Fruit fly (Drosophila melanogaster) whole organism, embryonic: ENCODE data around the gene dpr3.

Experiments used
- Bdp1 ChIP-seq: fragments of 200-800 bp; sonication (Bioruptor generic); optimal IDR thresholded peaks from 3 replicates; lab custom pipeline; 2016; ENCODE audit warnings: missing biosample characterization, missing genetic modification characterization
- BtbVII ChIP-seq: fragments of 200-800 bp; sonication (Bioruptor generic); optimal IDR thresholded peaks from 3 replicates; lab custom pipeline; 2017; ENCODE audit warnings: missing biosample characterization, mild to moderate bottlenecking, missing genetic modification characterization
- CG11085 ChIP-seq: fragments of 200-800 bp; sonication (Bioruptor generic); IDR thresholded peaks from 2 replicates; pipeline ENCODE4 v1.3.6; 2022; ENCODE audit warnings: missing biosample characterization, missing genetic modification characterization
- CG12155 ChIP-seq: fragments of 200-800 bp; sonication (Bioruptor generic); optimal IDR thresholded peaks from 3 replicates; lab custom pipeline; 2016; ENCODE audit warnings: missing biosample characterization, missing genetic modification characterization
- CG12391 ChIP-seq: fragments of 200-800 bp; sonication (Bioruptor generic); optimal IDR thresholded peaks from 3 replicates; lab custom pipeline; 2018; ENCODE audit warnings: missing biosample characterization, mild to moderate bottlenecking, missing genetic modification characterization, moderate library complexity
- CG12659 ChIP-seq: fragments of 200-800 bp; sonication (Bioruptor generic); optimal IDR thresholded peaks from 3 replicates; lab custom pipeline; 2017; ENCODE audit warnings: mild to moderate bottlenecking, missing biosample characterization, missing genetic modification reagents, missing genetic modification characterization
- CG14710 ChIP-seq: fragments of 200-800 bp; sonication (Bioruptor generic); optimal IDR thresholded peaks from 3 replicates; lab custom pipeline; 2019; ENCODE audit warnings: missing biosample characterization, mild to moderate bottlenecking, missing genetic modification characterization, moderate library complexity
- CG15479 ChIP-seq: fragments of 200-800 bp; sonication (Bioruptor generic); optimal IDR thresholded peaks from 3 replicates; lab custom pipeline; 2019; ENCODE audit warnings: missing biosample characterization, mild to moderate bottlenecking, missing genetic modification characterization, moderate library complexity
- CG1603 ChIP-seq: fragments of 200-800 bp; sonication (Bioruptor generic); optimal IDR thresholded peaks from 2 replicates; lab custom pipeline; 2019; ENCODE audit warnings: missing biosample characterization, mild to moderate bottlenecking, missing genetic modification characterization, moderate library complexity
- CG16815 ChIP-seq: fragments of 200-800 bp; sonication (Bioruptor generic); optimal IDR thresholded peaks from 3 replicates; lab custom pipeline; 2017; ENCODE audit warnings: missing biosample characterization, mild to moderate bottlenecking, missing genetic modification characterization
- CG17385 ChIP-seq: fragments of 200-800 bp; sonication (Bioruptor generic); optimal IDR thresholded peaks from 3 replicates; lab custom pipeline; 2018; ENCODE audit warnings: missing biosample characterization, mild to moderate bottlenecking, missing genetic modification characterization
- CG18599 ChIP-seq: fragments of 200-800 bp; sonication (Bioruptor generic); optimal IDR thresholded peaks from 3 replicates; lab custom pipeline; 2017; ENCODE audit warnings: missing biosample characterization, missing genetic modification characterization, mild to moderate bottlenecking, moderate library complexity, missing genetic modification reagents
- CG31441 ChIP-seq: fragments of 200-800 bp; sonication (Bioruptor generic); IDR thresholded peaks from 2 replicates; pipeline ENCODE4 v1.3.6; 2022; ENCODE audit warnings: missing biosample characterization, missing genetic modification characterization
- CG3726 ChIP-seq: fragments of 200-800 bp; sonication (Bioruptor generic); IDR thresholded peaks from 3 replicates; pipeline ENCODE4, ENCODE4 v1.3.6; 2022; ENCODE audit warnings: missing biosample characterization, missing genetic modification characterization
- CG42726 ChIP-seq: fragments of 200-800 bp; sonication (Bioruptor generic); IDR thresholded peaks from 2 replicates; pipeline ENCODE4 v1.3.6; 2022; ENCODE audit warnings: missing biosample characterization, missing genetic modification characterization; ENCODE audit not compliant: partially characterized antibody
- CG5180 ChIP-seq: fragments of 200-800 bp; sonication (Bioruptor generic); optimal IDR thresholded peaks from 3 replicates; lab custom pipeline; 2017; ENCODE audit warnings: missing biosample characterization, missing genetic modification characterization, mild to moderate bottlenecking, moderate library complexity, missing genetic modification reagents
- CG6654 ChIP-seq: fragments of 200-800 bp; sonication (Bioruptor generic); optimal IDR thresholded peaks from 2 replicates; lab custom pipeline; 2017; ENCODE audit warnings: missing biosample characterization, mild to moderate bottlenecking, missing genetic modification characterization
- CG6791 ChIP-seq: fragments of 200-800 bp; sonication (Bioruptor generic); IDR thresholded peaks from 3 replicates; pipeline ENCODE4 v1.3.6; 2022; ENCODE audit warnings: missing biosample characterization, missing genetic modification characterization; ENCODE audit not compliant: partially characterized antibody
- CG8924 ChIP-seq: fragments of 200-800 bp; optimal IDR thresholded peaks from 3 replicates; lab custom pipeline; 2019; ENCODE audit warnings: missing biosample characterization, mild to moderate bottlenecking, missing genetic modification characterization, moderate library complexity
- CTCF ChIP-seq: fragments of 200-800 bp; sonication (Bioruptor generic); optimal IDR thresholded peaks from 2 replicates; lab custom pipeline; 2017; ENCODE audit warnings: missing biosample characterization, mild to moderate bottlenecking, missing genetic modification characterization, moderate library complexity
- Dbx ChIP-seq: fragments of 200-800 bp; sonication (Bioruptor generic); IDR thresholded peaks from 3 replicates; pipeline ENCODE4 v1.3.6; 2022; ENCODE audit warnings: missing biosample characterization, missing genetic modification characterization
- Dfd ChIP-seq, 2 experiments: fragments of >200 bp; optimal IDR thresholded peaks; 2 replicates each; lab custom pipeline; 2017; ENCODE audit warnings: missing biosample characterization in 2 of 2, missing genetic modification characterization in 2 of 2
- Dip3 ChIP-seq: fragments of 200-800 bp; sonication (Bioruptor generic); optimal IDR thresholded peaks from 3 replicates; lab custom pipeline; 2016; ENCODE audit warnings: missing biosample characterization, missing genetic modification characterization
- Dp ChIP-seq: fragments of 200-800 bp; sonication (Bioruptor generic); optimal IDR thresholded peaks from 2 replicates; lab custom pipeline; 2018; ENCODE audit warnings: missing biosample characterization, mild to moderate bottlenecking, missing genetic modification characterization, moderate library complexity
- Dref ChIP-seq: fragments of 200-800 bp; sonication (Bioruptor generic); IDR thresholded peaks from 2 replicates; pipeline ENCODE4 v1.3.6; 2022; ENCODE audit warnings: missing biosample characterization, missing genetic modification characterization
- Gsc ChIP-seq: fragments of 200-800 bp; sonication (Bioruptor generic); IDR thresholded peaks from 2 replicates; pipeline ENCODE4 v1.3.6; 2022; ENCODE audit warnings: missing biosample characterization, missing genetic modification characterization
- HLH4C ChIP-seq: fragments of 200-800 bp; sonication (Bioruptor generic); IDR thresholded peaks from 3 replicates; pipeline ENCODE4 v1.3.6; 2022; ENCODE audit warnings: missing biosample characterization, missing genetic modification characterization; ENCODE audit not compliant: partially characterized antibody
- HmgZ ChIP-seq: fragments of 200-800 bp; sonication (Bioruptor generic); optimal IDR thresholded peaks from 2 replicates; lab custom pipeline; 2018; ENCODE audit warnings: missing biosample characterization, mild to moderate bottlenecking, missing genetic modification characterization
- Hmr ChIP-seq: fragments of 200-800 bp; sonication (Bioruptor generic); optimal IDR thresholded peaks from 3 replicates; lab custom pipeline; 2017; ENCODE audit warnings: mild to moderate bottlenecking, missing biosample characterization, missing genetic modification reagents, missing genetic modification characterization
- Lhr ChIP-seq: fragments of 200-800 bp; sonication (Bioruptor generic); optimal IDR thresholded peaks from 3 replicates; lab custom pipeline; 2017; ENCODE audit warnings: mild to moderate bottlenecking, missing biosample characterization, missing genetic modification reagents, missing genetic modification characterization
- Med ChIP-seq: fragments of 200-800 bp; sonication (Bioruptor generic); peaks from one replicate; lab custom pipeline; 2016; ENCODE audit warnings: missing biosample characterization, missing genetic modification characterization, mild to moderate bottlenecking, inconsistent platforms, moderate library complexity
- Opbp ChIP-seq: fragments of 200-800 bp; sonication (Bioruptor generic); IDR thresholded peaks from 3 replicates; pipeline ENCODE4 v1.3.6; 2022; ENCODE audit warnings: missing biosample characterization, missing genetic modification characterization; ENCODE audit not compliant: partially characterized antibody
- Rx ChIP-seq: fragments of 200-800 bp; sonication (Bioruptor generic); IDR thresholded peaks from 2 replicates; pipeline ENCODE4 v1.3.6; 2022; ENCODE audit warnings: missing biosample characterization, missing genetic modification characterization
- Six4 ChIP-seq: fragments of 200-800 bp; sonication (Bioruptor generic); optimal IDR thresholded peaks from 2 replicates; lab custom pipeline; 2016; ENCODE audit warnings: missing biosample characterization, missing genetic modification characterization
- ac ChIP-seq: fragments of 200-800 bp; sonication (Bioruptor generic); optimal IDR thresholded peaks from 3 replicates; lab custom pipeline; 2017; ENCODE audit warnings: missing biosample characterization, mild to moderate bottlenecking, missing genetic modification characterization
- amos ChIP-seq: fragments of 200-800 bp; sonication (Bioruptor generic); IDR thresholded peaks from 2 replicates; pipeline ENCODE4 v1.3.6; 2022; ENCODE audit warnings: missing biosample characterization, missing genetic modification characterization; ENCODE audit not compliant: partially characterized antibody
- az2 ChIP-seq: fragments of 200-800 bp; sonication (Bioruptor generic); optimal IDR thresholded peaks from 3 replicates; lab custom pipeline; 2016; ENCODE audit warnings: missing biosample characterization, missing genetic modification characterization
- emc ChIP-seq: fragments of 200-800 bp; sonication (Bioruptor generic); optimal IDR thresholded peaks from 2 replicates; lab custom pipeline; 2016; ENCODE audit warnings: missing biosample characterization, missing genetic modification characterization
- gfzf ChIP-seq: fragments of 200-800 bp; sonication (Bioruptor generic); optimal IDR thresholded peaks from 2 replicates; lab custom pipeline; 2016; ENCODE audit warnings: missing biosample characterization, mild to moderate bottlenecking, missing genetic modification characterization, moderate library complexity
- gro ChIP-seq: fragments of 200-800 bp; sonication (Bioruptor generic); optimal IDR thresholded peaks from 2 replicates; lab custom pipeline; 2016; ENCODE audit warnings: missing biosample characterization, missing genetic modification characterization
- hb ChIP-seq: fragments of 200-800 bp; sonication (Bioruptor generic); IDR thresholded peaks from 3 replicates; pipeline ENCODE4 v1.3.6; 2022; ENCODE audit warnings: missing biosample characterization, missing genetic modification characterization; ENCODE audit not compliant: partially characterized antibody
- nmo ChIP-seq: fragments of 200-800 bp; sonication (Bioruptor generic); optimal IDR thresholded peaks from 2 replicates; lab custom pipeline; 2018; ENCODE audit warnings: missing biosample characterization, mild to moderate bottlenecking, missing genetic modification characterization, moderate library complexity
- oc ChIP-seq: fragments of 200-800 bp; sonication (Bioruptor generic); optimal IDR thresholded peaks from 2 replicates; lab custom pipeline; 2018; ENCODE audit warnings: missing biosample characterization, mild to moderate bottlenecking, missing genetic modification characterization, moderate library complexity
- pho ChIP-seq: fragments of 200-800 bp; sonication (Bioruptor generic); optimal IDR thresholded peaks from 2 replicates; lab custom pipeline; 2016; ENCODE audit warnings: missing biosample characterization, missing genetic modification characterization
- pzg ChIP-seq: fragments of 200-800 bp; sonication (Bioruptor generic); optimal IDR thresholded peaks from 3 replicates; lab custom pipeline; 2018; ENCODE audit warnings: missing biosample characterization, mild to moderate bottlenecking, missing genetic modification characterization, moderate library complexity
- rib ChIP-seq: fragments of 200-800 bp; sonication (Bioruptor generic); IDR thresholded peaks from 2 replicates; pipeline ENCODE4 v1.3.6; 2022; ENCODE audit warnings: missing biosample characterization, missing genetic modification characterization
- unc-4 ChIP-seq: fragments of 200-800 bp; sonication (Bioruptor generic); IDR thresholded peaks from 2 replicates; pipeline ENCODE4 v1.3.6; 2022; ENCODE audit warnings: missing biosample characterization, missing genetic modification characterization; ENCODE audit not compliant: partially characterized antibody

Gene dpr3

DNA sequence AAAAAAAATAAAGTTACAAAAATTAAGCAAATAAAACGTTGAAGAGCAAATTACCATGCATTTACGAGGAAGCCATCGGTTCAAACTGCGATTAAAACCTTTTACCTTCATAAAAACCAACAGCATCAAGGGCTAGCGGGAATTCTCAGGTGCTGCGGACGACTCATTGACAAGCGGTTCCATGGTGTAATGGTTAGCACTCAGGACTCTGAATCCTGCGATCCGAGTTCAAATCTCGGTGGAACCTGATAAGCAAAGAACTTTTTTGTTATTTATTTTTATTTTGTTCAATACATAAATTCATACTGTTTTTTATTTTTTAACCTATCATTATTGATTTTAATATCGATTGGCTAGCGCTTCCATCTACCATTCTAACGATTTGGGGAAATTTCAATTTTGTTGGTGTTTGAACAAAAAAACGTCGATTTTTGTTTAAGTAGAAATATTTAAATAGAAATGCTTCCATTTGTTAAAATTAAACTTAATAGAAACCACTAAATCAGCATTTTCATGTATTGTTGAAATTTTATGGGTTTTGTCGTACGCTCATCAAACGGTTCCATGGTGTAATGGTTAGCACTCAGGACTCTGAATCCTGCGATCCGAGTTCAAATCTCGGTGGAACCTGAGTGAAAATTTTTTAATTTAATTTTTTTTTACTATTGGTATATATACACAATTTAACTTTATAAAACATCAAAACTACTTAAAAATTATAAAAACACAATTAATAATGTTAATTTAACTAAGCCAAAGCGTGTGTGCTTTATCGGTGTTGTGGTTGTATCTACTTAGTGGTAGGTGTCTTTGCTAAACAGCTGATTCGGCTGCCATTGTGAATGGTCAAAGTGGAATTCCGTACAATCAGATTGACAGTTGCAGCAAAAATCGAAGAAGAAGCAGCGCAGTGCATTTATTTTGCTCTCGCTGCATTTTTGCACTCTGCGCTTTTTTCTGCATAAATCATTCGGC is 100.4 kb downstream of the dpr3 start, which contains the start of gene CG4238 (continued):
- TF ChIP-seq amos (GFP tag; lab: Robert Waterston, UW), result peak; percentile 71
- 0 out of 3 replicates have a peak, but pooled peaks have one; percentile 57 for TF ChIP-seq hb (GFP tag; lab: Robert Waterston, UW)
- no peak for TF ChIP-seq CG3726 (GFP tag; lab: Robert Waterston, UW)
- peak; percentile 98 for TF ChIP-seq Bdp1 (GFP tag; lab: Kevin White, UChicago)
- TF ChIP-seq unc-4 (GFP tag; lab: Robert Waterston, UW), result peak; percentile 39; the same call in 1 of the 2 replicates
- TF ChIP-seq CG11085 (GFP tag; lab: Robert Waterston, UW), result no peak
- peak; percentile 48 for TF ChIP-seq pzg (GFP tag; lab: Kevin White, UChicago)
- TF ChIP-seq CG42726 (GFP tag; lab: Robert Waterston, UW), result peak; percentile 88
- no peak for TF ChIP-seq CG15479
- TF ChIP-seq CTCF, result peak; percentile 49
- TF ChIP-seq rib, result 0 out of 2 replicates have a peak, but pooled peaks have one; percentile 34
- no peak for TF ChIP-seq CG16815 (GFP tag; lab: Kevin White, UChicago)
- no peak for TF ChIP-seq BtbVII (GFP tag; lab: Kevin White, UChicago)
- peak; percentile 16 for TF ChIP-seq CG8924
- no peak for TF ChIP-seq gro
- TF ChIP-seq Dref, result peak; percentile 46
- TF ChIP-seq oc (tag; lab: Kevin White, UChicago), result no peak
- TF ChIP-seq Gsc, result no peak
- TF ChIP-seq Rx, result no peak
- no peak for TF ChIP-seq Dfd (GFP tag; optimal IDR thresholded peaks at IDR 0.05; lab: Kevin White, UChicago)
- peak; percentile 30 for TF ChIP-seq CG12659 (GFP tag; lab: Kevin White, UChicago)
- peak; percentile 92 for TF ChIP-seq CG6791 (GFP tag; lab: Robert Waterston, UW)
- TF ChIP-seq CG6654 (GFP tag; lab: Kevin White, UChicago), result no peak
- peak; percentile 54 for TF ChIP-seq CG12391 (tag; lab: Kevin White, UChicago)
- peak; percentile 61 for TF ChIP-seq Med
- no peak for TF ChIP-seq emc (GFP tag; lab: Kevin White, UChicago)
- TF ChIP-seq nmo, result peak; percentile 22
- TF ChIP-seq CG31441 (GFP tag; lab: Robert Waterston, UW), result 0 out of 2 replicates have a peak, but pooled peaks have one; percentile 28
- no peak for TF ChIP-seq Six4 (GFP tag; lab: Kevin White, UChicago)
- peak; percentile 79 for TF ChIP-seq Opbp
- TF ChIP-seq gfzf (GFP tag; lab: Kevin White, UChicago), result peak; percentile 16
- TF ChIP-seq ac (GFP tag; lab: Kevin White, UChicago), result no peak
- TF ChIP-seq CG1603 (tag; lab: Kevin White, UChicago), result peak; percentile 49
- TF ChIP-seq CG14710 (tag; lab: Kevin White, UChicago), result peak; percentile 31
- TF ChIP-seq HLH4C (GFP tag; lab: Robert Waterston, UW), result peak; percentile 63; the same call in 2 of the 3 replicates
- no peak for TF ChIP-seq Dip3 (GFP tag; lab: Kevin White, UChicago)
- no peak for TF ChIP-seq Hmr (GFP tag; lab: Kevin White, UChicago)
- no peak for TF ChIP-seq CG5180
- TF ChIP-seq Dbx (GFP tag; lab: Robert Waterston, UW), result no peak
- TF ChIP-seq CG12155 (GFP tag; lab: Kevin White, UChicago), result peak; percentile 18
- no peak for TF ChIP-seq pho
- peak; percentile 42 for TF ChIP-seq Dp (GFP tag; lab: Kevin White, UChicago)
- TF ChIP-seq az2 (GFP tag; lab: Kevin White, UChicago), result no peak
- peak; percentile 95 for TF ChIP-seq CG17385 (GFP tag; lab: Kevin White, UChicago)
- peak; percentile 1 for TF ChIP-seq Lhr (GFP tag; lab: Kevin White, UChicago)
- TF ChIP-seq HmgZ (tag; lab: Kevin White, UChicago), result peak; percentile 57
- no peak for TF ChIP-seq CG18599 (GFP tag; lab: Kevin White, UChicago)
